Fruit fly (Drosophila melanogaster) whole organism, embryonic: Measurements from ENCODE around the gene CG8509.
A peak's percentile ranks its signal among the peaks of the same experiment; 100 is the strongest.

Source experiments
- Ada2b ChIP-seq: fragments of 200-800 bp; sonication (Bioruptor generic); IDR thresholded peaks from 2 replicates; pipeline ENCODE4 v1.3.6; 2022; ENCODE audit warnings: missing biosample characterization, missing genetic modification characterization
- Asciz ChIP-seq: fragments of 200-800 bp; sonication (Bioruptor generic); optimal IDR thresholded peaks from 2 replicates; lab custom pipeline; 2017; ENCODE audit warnings: missing biosample characterization, mild to moderate bottlenecking, missing genetic modification characterization, missing genetic modification reagents
- B-H2 ChIP-seq: fragments of 200-800 bp; sonication (Bioruptor generic); optimal IDR thresholded peaks from 2 replicates; lab custom pipeline; 2018; ENCODE audit warnings: missing biosample characterization, mild to moderate bottlenecking, missing genetic modification characterization
- CG11456 ChIP-seq: fragments of 200-800 bp; sonication (Bioruptor generic); IDR thresholded peaks from 3 replicates; pipeline ENCODE4 v1.3.6; 2022; ENCODE audit warnings: missing biosample characterization, missing genetic modification characterization
- CG11504 ChIP-seq: fragments of 200-800 bp; sonication (Bioruptor generic); optimal IDR thresholded peaks from 3 replicates; lab custom pipeline; 2019; ENCODE audit warnings: missing biosample characterization, mild to moderate bottlenecking, missing genetic modification characterization, moderate library complexity
- CG12104 ChIP-seq: fragments of 200-800 bp; sonication (Bioruptor generic); optimal IDR thresholded peaks from 3 replicates; lab custom pipeline; 2016; ENCODE audit warnings: missing biosample characterization, missing genetic modification characterization
- CG12219 ChIP-seq: fragments of 200-800 bp; sonication (Bioruptor generic); optimal IDR thresholded peaks from 3 replicates; lab custom pipeline; 2018; ENCODE audit warnings: missing biosample characterization, mild to moderate bottlenecking, missing genetic modification characterization
- CG12236 ChIP-seq: fragments of 200-800 bp; sonication (Bioruptor generic); optimal IDR thresholded peaks from 2 replicates; lab custom pipeline; 2016; ENCODE audit warnings: missing biosample characterization, missing genetic modification characterization
- CG15514 ChIP-seq: fragments of 200-800 bp; sonication (Bioruptor generic); optimal IDR thresholded peaks from 3 replicates; lab custom pipeline; 2017; ENCODE audit warnings: missing biosample characterization, missing genetic modification characterization, mild to moderate bottlenecking, moderate library complexity, missing genetic modification reagents
- CG2678 ChIP-seq: fragments of 200-800 bp; sonication (Bioruptor generic); optimal IDR thresholded peaks from 3 replicates; lab custom pipeline; 2019; ENCODE audit warnings: missing biosample characterization, mild to moderate bottlenecking, missing genetic modification characterization, moderate library complexity
- CG31224 ChIP-seq: fragments of 200-800 bp; sonication (Bioruptor generic); IDR thresholded peaks from 2 replicates; pipeline ENCODE4 v1.3.6; 2022; ENCODE audit warnings: missing biosample characterization, missing genetic modification characterization
- CG3407 ChIP-seq: fragments of 200-800 bp; sonication (Bioruptor generic); optimal IDR thresholded peaks from 2 replicates; lab custom pipeline; 2018; ENCODE audit warnings: missing biosample characterization, mild to moderate bottlenecking, missing genetic modification characterization
- CG6254 ChIP-seq: fragments of 200-800 bp; sonication (Bioruptor generic); optimal IDR thresholded peaks from 3 replicates; lab custom pipeline; 2017; ENCODE audit warnings: mild to moderate bottlenecking, missing biosample characterization, missing genetic modification reagents, missing genetic modification characterization
- CG6683 ChIP-seq: fragments of 200-800 bp; sonication (Bioruptor generic); optimal IDR thresholded peaks from 2 replicates; lab custom pipeline; 2017; ENCODE audit warnings: missing biosample characterization, mild to moderate bottlenecking, missing genetic modification characterization, missing genetic modification reagents
- CG6765 ChIP-seq: fragments of 200-800 bp; sonication (Bioruptor generic); optimal IDR thresholded peaks from 3 replicates; lab custom pipeline; 2017; ENCODE audit warnings: missing biosample characterization, mild to moderate bottlenecking, missing genetic modification characterization
- CG7928 ChIP-seq: fragments of 200-800 bp; sonication (Bioruptor generic); optimal IDR thresholded peaks from 2 replicates; lab custom pipeline; 2017; ENCODE audit warnings: missing biosample characterization, mild to moderate bottlenecking, missing genetic modification characterization
- CG7987 ChIP-seq: fragments of 200-800 bp; sonication (Bioruptor generic); optimal IDR thresholded peaks from 2 replicates; lab custom pipeline; 2018; ENCODE audit warnings: missing biosample characterization, mild to moderate bottlenecking, missing genetic modification characterization, moderate library complexity
- CG8359 ChIP-seq: fragments of 200-800 bp; sonication (Bioruptor generic); optimal IDR thresholded peaks from 2 replicates; lab custom pipeline; 2017; ENCODE audit warnings: missing biosample characterization, mild to moderate bottlenecking, missing genetic modification characterization, borderline replicate concordance
- CG8924 ChIP-seq: fragments of 200-800 bp; optimal IDR thresholded peaks from 3 replicates; lab custom pipeline; 2019; ENCODE audit warnings: missing biosample characterization, mild to moderate bottlenecking, missing genetic modification characterization, moderate library complexity
- CG9215 ChIP-seq: fragments of 200-800 bp; sonication (Bioruptor generic); IDR thresholded peaks from 2 replicates; pipeline ENCODE4 v1.3.6; 2022; ENCODE audit warnings: missing biosample characterization, missing genetic modification characterization
- CHES-1-like ChIP-seq: fragments of 200-800 bp; sonication (Bioruptor generic); optimal IDR thresholded peaks from 2 replicates; lab custom pipeline; 2016; ENCODE audit warnings: missing biosample characterization, missing genetic modification characterization
- D ChIP-seq, 2 experiments: fragments of 200-800 bp in 1 of 2; fragments of >200 bp in 1 of 2; sonication (Bioruptor generic) in 1 of 2; optimal IDR thresholded peaks; 2 replicates in 1 of 2; 3 replicates in 1 of 2; lab custom pipeline; 2017; ENCODE audit warnings: mild to moderate bottlenecking in 1 of 2, missing biosample characterization in 1 of 2, missing genetic modification characterization in 1 of 2, missing genetic modification reagents in 1 of 2
- Drgx ChIP-seq: fragments of 200-800 bp; sonication (Bioruptor generic); IDR thresholded peaks from 2 replicates; pipeline ENCODE4 v1.3.6; 2022; ENCODE audit warnings: missing biosample characterization, missing genetic modification characterization
- Ets65A ChIP-seq: fragments of 200-800 bp; sonication (Bioruptor generic); peaks from one replicate; lab custom pipeline; 2016; ENCODE audit warnings: missing biosample characterization, missing genetic modification characterization
- Hmr ChIP-seq: fragments of 200-800 bp; sonication (Bioruptor generic); optimal IDR thresholded peaks from 3 replicates; lab custom pipeline; 2017; ENCODE audit warnings: mild to moderate bottlenecking, missing biosample characterization, missing genetic modification reagents, missing genetic modification characterization
- NK7.1 ChIP-seq: fragments of 200-800 bp; sonication (Bioruptor generic); optimal IDR thresholded peaks from 3 replicates; lab custom pipeline; 2016; ENCODE audit warnings: missing biosample characterization, missing genetic modification characterization
- Nf-YB ChIP-seq: fragments of 200-800 bp; sonication (Bioruptor generic); optimal IDR thresholded peaks from 3 replicates; lab custom pipeline; 2019; ENCODE audit warnings: missing biosample characterization, mild to moderate bottlenecking, missing genetic modification characterization, moderate library complexity
- Nf-YC ChIP-seq: fragments of 200-800 bp; optimal IDR thresholded peaks from 3 replicates; lab custom pipeline; 2019; ENCODE audit warnings: missing biosample characterization, mild to moderate bottlenecking, missing genetic modification characterization, moderate library complexity
- Rx ChIP-seq: fragments of 200-800 bp; sonication (Bioruptor generic); IDR thresholded peaks from 2 replicates; pipeline ENCODE4 v1.3.6; 2022; ENCODE audit warnings: missing biosample characterization, missing genetic modification characterization
- ash1 ChIP-seq: fragments of 200-800 bp; sonication (Bioruptor generic); optimal IDR thresholded peaks from 2 replicates; lab custom pipeline; 2018; ENCODE audit warnings: missing biosample characterization, mild to moderate bottlenecking, missing genetic modification characterization
- bsh ChIP-seq, 2 experiments: fragments of 200-800 bp; sonication (Bioruptor generic); optimal IDR thresholded peaks; 2 replicates each; lab custom pipeline; 2017 to 2018; ENCODE audit warnings: mild to moderate bottlenecking in 2 of 2, missing biosample characterization in 2 of 2, missing genetic modification characterization in 2 of 2, moderate library complexity in 1 of 2
- caup ChIP-seq: fragments of 200-800 bp; sonication (Bioruptor generic); optimal IDR thresholded peaks from 3 replicates; lab custom pipeline; 2017; ENCODE audit warnings: missing biosample characterization, mild to moderate bottlenecking, missing genetic modification characterization, moderate library complexity; ENCODE audit not compliant: severe bottlenecking
- chn ChIP-seq: fragments of 200-800 bp; sonication (Bioruptor generic); optimal IDR thresholded peaks from 2 replicates; lab custom pipeline; 2016; ENCODE audit warnings: missing biosample characterization, missing genetic modification characterization
- crc ChIP-seq: fragments of 200-800 bp; sonication (Bioruptor generic); optimal IDR thresholded peaks from 2 replicates; lab custom pipeline; 2016; ENCODE audit warnings: missing biosample characterization, missing genetic modification characterization
- crol ChIP-seq: fragments of 200-800 bp; sonication (Bioruptor generic); IDR thresholded peaks from 2 replicates; pipeline ENCODE4 v1.3.6; 2022; ENCODE audit warnings: missing biosample characterization, missing genetic modification characterization
- da ChIP-seq: fragments of 200-800 bp; sonication (Bioruptor generic); optimal IDR thresholded peaks from 2 replicates; lab custom pipeline; 2016; ENCODE audit warnings: missing biosample characterization, missing genetic modification characterization
- dmrt99B ChIP-seq: fragments of 200-800 bp; sonication (Bioruptor generic); optimal IDR thresholded peaks from 2 replicates; lab custom pipeline; 2018; ENCODE audit warnings: missing biosample characterization, mild to moderate bottlenecking, missing genetic modification characterization, moderate library complexity
- exex ChIP-seq: fragments of 200-800 bp; sonication (Bioruptor generic); optimal IDR thresholded peaks from 4 replicates; lab custom pipeline; 2018; ENCODE audit warnings: missing biosample characterization, mild to moderate bottlenecking, missing genetic modification characterization, moderate library complexity
- hb ChIP-seq: fragments of 200-800 bp; sonication (Bioruptor generic); IDR thresholded peaks from 3 replicates; pipeline ENCODE4 v1.3.6; 2022; ENCODE audit warnings: missing biosample characterization, missing genetic modification characterization; ENCODE audit not compliant: partially characterized antibody
- lab ChIP-seq: fragments of 200-800 bp; sonication (Bioruptor generic); optimal IDR thresholded peaks from 3 replicates; lab custom pipeline; 2017; ENCODE audit warnings: missing biosample characterization, missing genetic modification characterization, mild to moderate bottlenecking, moderate library complexity, missing genetic modification reagents
- lilli ChIP-seq: fragments of 200-800 bp; sonication (Bioruptor generic); optimal IDR thresholded peaks from 3 replicates; lab custom pipeline; 2016; ENCODE audit warnings: missing biosample characterization, missing genetic modification characterization
- lov ChIP-seq, 2 experiments: fragments of 200-800 bp in 1 of 2; fragments of >200 bp in 1 of 2; sonication (Bioruptor generic) in 1 of 2; IDR thresholded peaks in 1 of 2; optimal IDR thresholded peaks in 1 of 2; 2 replicates in 1 of 2; 3 replicates in 1 of 2; pipeline versions ENCODE4 v1.3.6 to Lab custom; 2017 to 2022; ENCODE audit warnings: missing biosample characterization in 1 of 2, missing genetic modification characterization in 1 of 2
- psq ChIP-seq: fragments of 200-800 bp; sonication (Bioruptor generic); optimal IDR thresholded peaks from 2 replicates; lab custom pipeline; 2017; ENCODE audit warnings: missing biosample characterization, missing genetic modification characterization
- row ChIP-seq: fragments of 200-800 bp; sonication (Bioruptor generic); IDR thresholded peaks from 3 replicates; pipeline ENCODE4 v1.3.6; 2022; ENCODE audit warnings: missing biosample characterization, missing genetic modification characterization
- salm ChIP-seq: fragments of 200-800 bp; sonication (Bioruptor generic); optimal IDR thresholded peaks from 2 replicates; lab custom pipeline; 2018; ENCODE audit warnings: missing biosample characterization, mild to moderate bottlenecking, missing genetic modification characterization
- sisA ChIP-seq: fragments of 200-800 bp; sonication (Bioruptor generic); IDR thresholded peaks from 2 replicates; pipeline ENCODE4 v1.3.6; 2022; ENCODE audit warnings: missing biosample characterization, missing genetic modification characterization
- slbo ChIP-seq: fragments of 200-800 bp; sonication (Bioruptor generic); IDR thresholded peaks from 2 replicates; pipeline ENCODE4 v1.3.6; 2022; ENCODE audit warnings: missing biosample characterization, missing genetic modification characterization
- ttk ChIP-seq: fragments of 200-800 bp; sonication (Bioruptor generic); IDR thresholded peaks from 2 replicates; pipeline ENCODE4 v2.1.2; 2022; ENCODE audit warnings: missing biosample characterization, missing genetic modification characterization
- usp ChIP-seq: fragments of >200 bp; optimal IDR thresholded peaks from 2 replicates; lab custom pipeline; 2017; ENCODE audit warnings: missing biosample characterization, missing genetic modification characterization

Gene CG8509

DNA sequence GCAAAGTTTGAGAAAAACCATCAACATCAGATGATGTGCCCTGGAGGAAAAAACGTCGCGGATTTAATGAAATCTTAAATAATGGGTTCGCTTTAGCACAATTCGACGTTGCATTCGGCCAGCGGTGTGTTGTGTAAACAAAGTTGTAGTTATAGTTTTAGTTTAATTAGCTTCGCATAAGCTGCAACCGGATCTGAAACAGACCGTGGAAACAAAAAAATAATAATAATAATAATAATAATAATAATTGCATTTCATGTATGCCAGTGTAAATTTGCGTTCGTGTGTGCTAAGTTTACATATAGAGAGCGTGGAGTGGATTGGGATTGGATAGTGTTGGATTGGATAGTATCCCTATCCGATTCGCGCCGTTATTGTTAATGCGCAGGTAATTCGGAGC, 4.6 kb upstream of the CG8509 start:
- TF ChIP-seq psq (GFP tag; lab: Kevin White, UChicago), result no peak
- 0 out of 2 replicates have a peak, but pooled peaks have one; percentile 20 for TF ChIP-seq Drgx (GFP tag; lab: Robert Waterston, UW)
- TF ChIP-seq CG11504 (tag; lab: Kevin White, UChicago), result peak; percentile 8
- peak; percentile 9 for TF ChIP-seq CG6765 (GFP tag; lab: Kevin White, UChicago)
- TF ChIP-seq sisA (GFP tag; lab: Robert Waterston, UW), result no peak
- no peak for TF ChIP-seq Nf-YB
- no peak for TF ChIP-seq CG31224
- TF ChIP-seq CG2678 (tag; lab: Kevin White, UChicago), result peak; percentile 10
- no peak for TF ChIP-seq CG6683 (GFP tag; lab: Kevin White, UChicago)
- TF ChIP-seq row (GFP tag; lab: Robert Waterston, UW), result 0 out of 3 replicates have a peak, but pooled peaks have one; percentile 8
- TF ChIP-seq CG12219 (GFP tag; lab: Kevin White, UChicago), result no peak
- TF ChIP-seq CG7928, result no peak

DNA sequence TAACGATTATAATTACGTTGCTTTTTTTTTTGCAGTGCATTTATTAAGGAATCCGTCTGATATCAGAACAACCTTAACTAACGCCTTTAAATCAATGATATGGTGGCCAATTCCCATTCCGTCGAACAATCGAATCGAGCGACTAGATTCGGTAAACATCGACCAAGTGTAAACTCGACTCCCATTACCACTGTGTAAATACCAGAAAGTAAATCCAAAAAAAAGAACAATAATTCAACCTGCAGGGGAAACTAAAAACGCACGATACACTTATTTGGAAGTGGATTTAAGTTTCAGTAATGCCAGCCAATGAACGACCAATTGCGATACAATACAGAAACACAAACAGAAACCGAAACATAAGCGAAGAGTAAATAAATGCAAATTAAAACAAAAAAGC, 3.8 kb upstream of the CG8509 start:
- TF ChIP-seq CG6765 (GFP tag; lab: Kevin White, UChicago) (peak; percentile 6), CG3407 (no peak), crol (GFP tag; lab: Robert Waterston, UW) (no peak), caup (GFP tag; lab: Kevin White, UChicago) (peak; percentile 34), dmrt99B (tag; lab: Kevin White, UChicago) (no peak), CG11456 (no peak), Ets65A (peak; percentile 78), lab (GFP tag; lab: Kevin White, UChicago) (peak; percentile 22), crc (GFP tag; lab: Kevin White, UChicago) (no peak), exex (no peak), CHES-1-like (GFP tag; lab: Kevin White, UChicago) (no peak), Hmr (GFP tag; lab: Kevin White, UChicago) (peak; percentile 49), CG12236 (no peak), chn (no peak), CG12104 (GFP tag; lab: Kevin White, UChicago) (no peak), Ada2b (GFP tag; lab: Robert Waterston, UW) (no peak), CG9215 (GFP tag; lab: Robert Waterston, UW) (no peak), ash1 (GFP tag; lab: Kevin White, UChicago) (no peak), CG7987 (GFP tag; lab: Kevin White, UChicago) (no peak), Asciz (GFP tag; lab: Kevin White, UChicago) (no peak), lilli (GFP tag; lab: Kevin White, UChicago) (no peak), ttk (GFP tag; lab: Robert Waterston, UW) (no peak), bsh (GFP tag; optimal IDR thresholded peaks at IDR 0.05; lab: Kevin White, UChicago) (no peak), salm (no peak), CG8924 (no peak), usp (no peak), CG15514 (GFP tag; lab: Kevin White, UChicago) (peak; percentile 3), hb (GFP tag; lab: Robert Waterston, UW) (no peak), B-H2 (GFP tag; lab: Kevin White, UChicago) (no peak), NK7.1 (no peak), D (optimal IDR thresholded peaks at IDR 0.05; lab: Kevin White, UChicago) (no peak), D (GFP tag; optimal IDR thresholded peaks at IDR 0.05; lab: Kevin White, UChicago) (no peak), Rx (GFP tag; lab: Robert Waterston, UW) (no peak), da (no peak), Nf-YC (tag; lab: Kevin White, UChicago) (no peak), CG6254 (GFP tag; lab: Kevin White, UChicago) (no peak), CG8359 (GFP tag; lab: Kevin White, UChicago) (no peak), slbo (no peak), lov (optimal IDR thresholded peaks at IDR 0.05; lab: Kevin White, UChicago) (no peak), lov (GFP tag; IDR thresholded peaks at IDR 0.05; lab: Robert Waterston, UW) (no peak)
